Worm (Caenorhabditis elegans): ENCODE results near the gene C29F9.8.

DNA sequence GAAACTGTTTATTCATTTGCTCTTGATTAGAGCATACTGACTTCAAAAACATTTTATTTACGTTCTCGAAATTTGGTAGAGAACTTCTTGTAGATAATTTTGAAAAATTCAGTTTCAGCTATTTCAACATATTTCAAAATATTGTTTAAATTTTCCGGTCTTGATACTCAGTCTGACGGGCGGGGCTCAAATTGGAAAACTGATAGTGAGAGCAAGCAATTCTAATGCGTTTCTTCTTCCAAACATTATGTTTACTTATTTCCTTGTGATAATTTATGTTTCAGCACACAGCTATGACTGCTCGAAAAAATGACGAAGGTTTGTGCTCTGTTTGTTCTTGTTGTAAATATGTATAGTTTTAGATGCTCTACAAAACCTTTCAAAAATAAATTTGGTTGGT lies 23.3 kb upstream of the C29F9.8 start, which contains the start of gene pals-24:
- TF ChIP-seq Y48G9A.11 (GFP tag; IDR thresholded peaks at IDR 0.05) = no peak
- TF ChIP-seq hlh-30 (tag; optimal IDR thresholded peaks at IDR 0.05; ENCODE audit: insufficient read depth) = no peak
- TF ChIP-seq nhr-11 (tag; optimal IDR thresholded peaks at IDR 0.05) = no peak
- TF ChIP-seq nhr-25 (tag; optimal IDR thresholded peaks at IDR 0.05; ENCODE audit: borderline replicate concordance, insufficient read depth) = no peak
- TF ChIP-seq snpc-4 (tag; optimal IDR thresholded peaks at IDR 0.05) = no peak
- no peak for TF ChIP-seq ctbp-1 (GFP tag; IDR thresholded peaks at IDR 0.05)
- TF ChIP-seq ztf-11 (tag; optimal IDR thresholded peaks at IDR 0.05) = no peak
- no peak for TF ChIP-seq unc-39 (tag; optimal IDR thresholded peaks at IDR 0.05)
- TF ChIP-seq unc-62 (GFP tag; optimal IDR thresholded peaks at IDR 0.05 in 1 of 2) = no peak
- no peak for TF ChIP-seq unc-62 (tag; optimal IDR thresholded peaks at IDR 0.05)
